Fruit fly (Drosophila melanogaster): ENCODE results near the gene RpS14b.
A peak's percentile ranks its signal among the peaks of the same experiment; 100 is the strongest.

The RpS14b gene

DNA sequence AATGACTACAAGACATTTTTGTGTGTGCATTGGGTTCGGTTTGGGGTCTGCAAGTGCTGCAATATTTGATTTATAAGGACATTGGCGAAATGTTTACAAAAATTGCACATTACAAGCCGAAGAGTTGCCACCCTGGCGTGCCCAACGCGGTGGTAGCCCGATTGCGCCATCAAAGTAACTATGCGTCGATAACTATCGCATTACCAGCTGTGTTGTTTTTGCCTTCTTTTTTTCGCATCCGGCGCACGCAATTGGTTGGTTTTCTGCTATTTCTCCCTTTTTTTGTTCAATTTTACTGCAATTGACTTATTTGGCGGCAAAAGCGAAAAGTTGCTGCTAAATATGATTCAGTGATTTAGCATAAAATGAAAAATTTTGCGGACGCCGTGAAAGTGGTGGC is at the start of gene RpS14b (continued):
- TF ChIP-seq ind (GFP tag; optimal IDR thresholded peaks at IDR 0.05) (peak; percentile 40), klu (GFP tag; IDR thresholded peaks at IDR 0.05) (peak; percentile 23; the same call in 1 of the 2 replicates), Sry-β (GFP tag; optimal IDR thresholded peaks at IDR 0.05) (no peak), jumu (GFP tag; optimal IDR thresholded peaks at IDR 0.05) (no peak), wdn (GFP tag; IDR thresholded peaks at IDR 0.05) (peak; percentile 51), lab (GFP tag; optimal IDR thresholded peaks at IDR 0.05) (peak; percentile 87), CG16815 (GFP tag; optimal IDR thresholded peaks at IDR 0.05) (no peak), hkb (optimal IDR thresholded peaks at IDR 0.05) (peak; percentile 36), hkb (GFP tag; IDR thresholded peaks at IDR 0.05) (peak; percentile 71), sob (GFP tag; IDR thresholded peaks at IDR 0.05) (peak; percentile 80), Dek (tag; optimal IDR thresholded peaks at IDR 0.05) (peak; percentile 6), CG7928 (GFP tag; optimal IDR thresholded peaks at IDR 0.05) (no peak), Ravus (GFP tag; IDR thresholded peaks at IDR 0.05) (no peak), sens (GFP tag) (peak; percentile 88), stc (GFP tag; IDR thresholded peaks at IDR 0.05) (peak; percentile 65; the same call in 1 of the 2 replicates), CG18619 (GFP tag; optimal IDR thresholded peaks at IDR 0.05) (peak; percentile 57), rib (GFP tag; IDR thresholded peaks at IDR 0.05) (peak; percentile 78), CG12236 (GFP tag; optimal IDR thresholded peaks at IDR 0.05) (no peak), CG17359 (tag; optimal IDR thresholded peaks at IDR 0.05) (peak; percentile 14), sisA (GFP tag; IDR thresholded peaks at IDR 0.05) (peak; percentile 24; the same call in 1 of the 2 replicates), CG32767 (GFP tag; IDR thresholded peaks at IDR 0.05) (peak; percentile 51; the same call in 1 of the 2 replicates), pita (GFP tag; optimal IDR thresholded peaks at IDR 0.05) (no peak), exex (tag; optimal IDR thresholded peaks at IDR 0.05) (no peak), Hmx (GFP tag; optimal IDR thresholded peaks at IDR 0.05) (no peak), Lpt (GFP tag; optimal IDR thresholded peaks at IDR 0.05) (no peak), CG12104 (GFP tag; optimal IDR thresholded peaks at IDR 0.05) (no peak), HmgD (GFP tag; optimal IDR thresholded peaks at IDR 0.05) (peak; percentile 48), ci (GFP tag; IDR thresholded peaks at IDR 0.05) (peak; percentile 91), luna (GFP tag; optimal IDR thresholded peaks at IDR 0.05) (peak; percentile 8), Vsx1 (GFP tag; optimal IDR thresholded peaks at IDR 0.05) (peak; percentile 54)

DNA sequence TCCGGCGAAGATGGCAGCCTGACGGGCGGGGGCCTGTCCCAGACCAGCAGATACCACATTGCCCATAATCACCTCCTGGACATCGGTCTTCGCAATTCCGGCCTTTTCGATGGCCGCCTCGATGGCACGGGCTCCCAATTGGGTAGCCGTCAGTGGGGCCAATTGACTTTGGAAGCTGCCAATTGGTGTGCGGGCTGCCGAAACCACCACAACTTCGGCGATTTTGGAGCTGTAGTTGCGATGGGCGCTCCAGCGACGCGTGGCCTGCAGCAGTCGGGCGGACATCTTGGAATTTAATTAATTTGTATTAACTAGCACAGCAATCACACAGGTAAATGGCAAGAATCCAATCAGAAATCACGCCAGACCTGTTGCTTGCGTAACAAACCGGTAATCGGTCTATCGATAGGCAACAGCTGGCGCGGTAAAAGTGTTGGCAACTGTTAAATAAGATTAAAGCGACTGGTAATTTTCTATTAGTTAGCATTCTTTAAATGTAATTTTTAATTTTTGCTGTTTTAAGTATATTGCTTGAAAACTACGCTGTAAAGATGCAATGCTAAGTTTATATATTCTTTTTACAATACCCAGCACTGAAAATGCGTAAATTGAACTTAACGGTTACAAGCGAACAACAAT is 46.2 kb upstream of the RpS14b start, which contains the start of gene Acat1:
Acat1 (minus strand) TSS at position 400 of the 639 bp plus-strand sequence.
- TF ChIP-seq CG1529 (GFP tag; optimal IDR thresholded peaks at IDR 0.05) (no peak), B-H2 (GFP tag; optimal IDR thresholded peaks at IDR 0.05) (no peak), Kr (GFP tag; optimal IDR thresholded peaks at IDR 0.05) (no peak), CG7271 (tag; optimal IDR thresholded peaks at IDR 0.05) (peak; percentile 1), lola (GFP tag; optimal IDR thresholded peaks at IDR 0.05) (peak in 1 of 3 experiments; percentile 30), gcm (GFP tag; optimal IDR thresholded peaks at IDR 0.05) (peak; percentile 8), en (GFP tag; optimal IDR thresholded peaks at IDR 0.05) (peak; percentile 18), CG1024 (GFP tag; IDR thresholded peaks at IDR 0.05) (no peak), insv (GFP tag; optimal IDR thresholded peaks at IDR 0.05) (peak; percentile 56 to 94), Poxn (GFP tag; IDR thresholded peaks at IDR 0.05) (no peak), pnt (GFP tag; optimal IDR thresholded peaks at IDR 0.05) (peak; percentile 1), tin (GFP tag; optimal IDR thresholded peaks at IDR 0.05) (peak; percentile 49), CG7987 (GFP tag; optimal IDR thresholded peaks at IDR 0.05) (peak; percentile 19), CG17186 (GFP tag; optimal IDR thresholded peaks at IDR 0.05) (peak; percentile 22), Camta (GFP tag; optimal IDR thresholded peaks at IDR 0.05) (peak; percentile 25), Ets65A (GFP tag) (peak; percentile 75), NfI (GFP tag; optimal IDR thresholded peaks at IDR 0.05) (peak; percentile 48), Sry-β (GFP tag; optimal IDR thresholded peaks at IDR 0.05) (peak; percentile 49), CG11723 (GFP tag; optimal IDR thresholded peaks at IDR 0.05) (no peak), ham (GFP tag; IDR thresholded peaks at IDR 0.05) (no peak), esg (GFP tag; conservative IDR thresholded peaks at IDR 0.05) (peak; percentile 28; the same call in 1 of the 2 replicates), Nf-YC (tag; optimal IDR thresholded peaks at IDR 0.05) (peak; percentile 42), inv (GFP tag; IDR thresholded peaks at IDR 0.05; ENCODE audit: partially characterized antibody) (peak; percentile 25; the same call in 1 of the 2 replicates)
